ENCODE assay signal across 5 fruit fly cellular contexts in the genomic region with DNA sequence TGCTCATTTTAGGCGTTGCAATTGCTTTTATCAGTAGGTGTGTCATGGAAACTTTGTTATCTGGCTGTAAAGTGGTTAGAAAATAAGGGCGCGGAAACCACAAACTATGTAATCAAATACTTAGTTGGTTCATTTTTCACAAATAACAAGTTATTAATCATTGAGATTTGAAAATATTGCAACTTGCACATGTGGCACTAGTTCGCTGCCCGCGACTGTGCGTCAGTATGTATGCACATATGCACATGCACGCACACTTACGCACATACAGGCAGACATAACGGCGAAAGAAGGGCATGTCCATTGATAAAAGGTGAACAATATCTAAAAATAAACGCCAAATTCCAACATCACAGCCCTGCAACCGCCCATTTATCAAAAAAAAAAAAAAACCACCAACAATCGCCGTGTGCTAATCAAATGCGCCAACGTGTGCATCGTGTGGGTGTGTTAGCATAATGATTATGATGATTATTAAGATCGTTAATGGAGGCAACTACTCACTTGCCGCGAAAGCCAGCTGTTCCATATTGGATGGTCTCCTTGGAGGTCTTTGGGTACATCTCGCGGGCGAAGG.
TF ChIP-seq lines count a peak whose summit lies in the region.

No protein-coding gene starts in this region.

- peak; percentile 15 for TF ChIP-seq CTCF in whole organism, embryonic (GFP tag; optimal IDR thresholded peaks at IDR 0.05; lab: Kevin White, UChicago)

TF ChIP-seq in whole organism, adult, 20 proteins besides CTCF, POLR2A, EP300 and RAD21 (continues in another document):
- no peak for TF ChIP-seq CG5204 (GFP tag; optimal IDR thresholded peaks at IDR 0.05; lab: Kevin White, UChicago)
- TF ChIP-seq pad (GFP tag; optimal IDR thresholded peaks at IDR 0.05; lab: Kevin White, UChicago) = no peak
- TF ChIP-seq CG33017 (tag; optimal IDR thresholded peaks at IDR 0.05; lab: Kevin White, UChicago) = peak; percentile 66
- TF ChIP-seq CG7101 (tag; optimal IDR thresholded peaks at IDR 0.05; lab: Kevin White, UChicago) = peak; percentile 50
- TF ChIP-seq cnc (optimal IDR thresholded peaks at IDR 0.05; lab: Kevin White, UChicago) = no peak
- peak; percentile 21 for TF ChIP-seq CG11617 (GFP tag; optimal IDR thresholded peaks at IDR 0.05; lab: Kevin White, UChicago)
- TF ChIP-seq ovo (GFP tag; optimal IDR thresholded peaks at IDR 0.05; lab: Kevin White, UChicago) = peak; percentile 41
- peak; percentile 15 for TF ChIP-seq tj (GFP tag; optimal IDR thresholded peaks at IDR 0.05; lab: Kevin White, UChicago)
- peak; percentile 3 for TF ChIP-seq CG14711 (tag; optimal IDR thresholded peaks at IDR 0.05; lab: Kevin White, UChicago)
- TF ChIP-seq Clk (GFP tag; optimal IDR thresholded peaks at IDR 0.05; lab: Kevin White, UChicago) = peak; percentile 19
- TF ChIP-seq Mnt (GFP tag; optimal IDR thresholded peaks at IDR 0.05; lab: Kevin White, UChicago) = peak; percentile 50
- peak; percentile 36 for TF ChIP-seq CG7045 (GFP tag; optimal IDR thresholded peaks at IDR 0.05; lab: Kevin White, UChicago)
- no peak for TF ChIP-seq bab1 (GFP tag; optimal IDR thresholded peaks at IDR 0.05; lab: Kevin White, UChicago)
- no peak for TF ChIP-seq CG12768 (GFP tag; optimal IDR thresholded peaks at IDR 0.05; lab: Kevin White, UChicago)
- TF ChIP-seq Crg-1 (GFP tag; optimal IDR thresholded peaks at IDR 0.05; lab: Kevin White, UChicago) = no peak
- no peak for TF ChIP-seq Hr96 (GFP tag; optimal IDR thresholded peaks at IDR 0.05; lab: Kevin White, UChicago)
- no peak for TF ChIP-seq cic (GFP tag; optimal IDR thresholded peaks at IDR 0.05; lab: Kevin White, UChicago)

TF ChIP-seq in whole organism, embryonic, 481 proteins besides CTCF, POLR2A, EP300 and RAD21 (continues in another document):
- TF ChIP-seq CG42726 (GFP tag; IDR thresholded peaks at IDR 0.05; lab: Robert Waterston, UW; ENCODE audit: partially characterized antibody) (no peak), CG12391 (tag; optimal IDR thresholded peaks at IDR 0.05; lab: Kevin White, UChicago) (peak; percentile 21), tap (tag; optimal IDR thresholded peaks at IDR 0.05; lab: Kevin White, UChicago) (peak; percentile 49), pzg (GFP tag; optimal IDR thresholded peaks at IDR 0.05; lab: Kevin White, UChicago) (no peak), pb (GFP tag; optimal IDR thresholded peaks at IDR 0.05; lab: Kevin White, UChicago) (no peak), sim (GFP tag; IDR thresholded peaks at IDR 0.05; lab: Robert Waterston, UW) (no peak), pho (GFP tag; optimal IDR thresholded peaks at IDR 0.05; lab: Kevin White, UChicago) (no peak), sens (GFP tag; lab: Kevin White, UChicago) (peak; percentile 5), dpn (GFP tag; optimal IDR thresholded peaks at IDR 0.05; lab: Kevin White, UChicago) (peak; percentile 29 to 34), Max (GFP tag; optimal IDR thresholded peaks at IDR 0.05; lab: Kevin White, UChicago) (no peak), ewg (GFP tag; optimal IDR thresholded peaks at IDR 0.05; lab: Kevin White, UChicago) (no peak), ac (GFP tag; optimal IDR thresholded peaks at IDR 0.05; lab: Kevin White, UChicago) (no peak), CG2199 (GFP tag; IDR thresholded peaks at IDR 0.05; lab: Robert Waterston, UW) (no peak), CG1832 (GFP tag; optimal IDR thresholded peaks at IDR 0.05; lab: Kevin White, UChicago) (no peak), Meics (GFP tag; optimal IDR thresholded peaks at IDR 0.05; lab: Kevin White, UChicago) (peak; percentile 40), CG8359 (GFP tag; optimal IDR thresholded peaks at IDR 0.05; lab: Kevin White, UChicago; ENCODE audit: borderline replicate concordance) (peak; percentile 30), fd64A (GFP tag; optimal IDR thresholded peaks at IDR 0.05; lab: Kevin White, UChicago) (peak; percentile 0)

TF ChIP-seq in whole organism, prepupa, 60 proteins besides CTCF, POLR2A, EP300 and RAD21 (continues in another document):
- TF ChIP-seq pdm3 (GFP tag; optimal IDR thresholded peaks at IDR 0.05; lab: Kevin White, UChicago) (peak; percentile 70), CG9139 (GFP tag; optimal IDR thresholded peaks at IDR 0.05; lab: Kevin White, UChicago) (no peak), CG6276 (GFP tag; optimal IDR thresholded peaks at IDR 0.05; lab: Kevin White, UChicago) (no peak), CG6854 (GFP tag; optimal IDR thresholded peaks at IDR 0.05; lab: Kevin White, UChicago) (peak; percentile 9), CG34406 (GFP tag; optimal IDR thresholded peaks at IDR 0.05; lab: Kevin White, UChicago) (peak; percentile 62), eg (GFP tag; IDR thresholded peaks at IDR 0.05; lab: Robert Waterston, UW) (peak; percentile 86), CG16779 (tag; optimal IDR thresholded peaks at IDR 0.05; lab: Kevin White, UChicago) (peak; percentile 40), Hr4 (GFP tag; optimal IDR thresholded peaks at IDR 0.05; lab: Kevin White, UChicago) (peak; percentile 68), CG7368 (GFP tag; optimal IDR thresholded peaks at IDR 0.05; lab: Kevin White, UChicago) (peak; percentile 48), CG6163 (GFP tag; IDR thresholded peaks at IDR 0.05; lab: Robert Waterston, UW) (peak; percentile 76), Eip93F (GFP tag; optimal IDR thresholded peaks at IDR 0.05; lab: Kevin White, UChicago) (peak; percentile 65), fd59A (GFP tag; optimal IDR thresholded peaks at IDR 0.05; lab: Kevin White, UChicago) (no peak), esn (GFP tag; optimal IDR thresholded peaks at IDR 0.05; lab: Kevin White, UChicago) (peak; percentile 79), Hr39 (GFP tag; optimal IDR thresholded peaks at IDR 0.05; lab: Kevin White, UChicago) (peak; percentile 74), CG32006 (GFP tag; optimal IDR thresholded peaks at IDR 0.05; lab: Kevin White, UChicago) (peak; percentile 65), CG11294 (GFP tag; IDR thresholded peaks at IDR 0.05; lab: Robert Waterston, UW) (peak; percentile 64), Ets96B (tag; optimal IDR thresholded peaks at IDR 0.05; lab: Kevin White, UChicago) (peak; percentile 66), net (GFP tag; optimal IDR thresholded peaks at IDR 0.05; lab: Kevin White, UChicago) (peak; percentile 71)

TF ChIP-seq in whole organism, pupa, 21 proteins besides CTCF, POLR2A, EP300 and RAD21 (continues in another document):
- TF ChIP-seq Ets98B (GFP tag; IDR thresholded peaks at IDR 0.05; lab: Robert Waterston, UW) (peak; percentile 82), CG15710 (tag; optimal IDR thresholded peaks at IDR 0.05; lab: Kevin White, UChicago) (peak; percentile 47), rn (GFP tag; IDR thresholded peaks at IDR 0.05; lab: Robert Waterston, UW) (0 out of 2 replicates have a peak, but pooled peaks have one; percentile 22), CG9948 (tag; optimal IDR thresholded peaks at IDR 0.05; lab: Kevin White, UChicago) (peak; percentile 51), fd96Ca (GFP tag; IDR thresholded peaks at IDR 0.05; lab: Robert Waterston, UW) (peak; percentile 72; the same call in 2 of the 3 replicates), Snoo (tag; optimal IDR thresholded peaks at IDR 0.05; lab: Kevin White, UChicago) (peak; percentile 68), CG17806 (tag; optimal IDR thresholded peaks at IDR 0.05; lab: Kevin White, UChicago) (peak; percentile 62), gl (tag; optimal IDR thresholded peaks at IDR 0.05; lab: Kevin White, UChicago) (peak; percentile 39), CG14655 (GFP tag; optimal IDR thresholded peaks at IDR 0.05; lab: Kevin White, UChicago) (peak; percentile 71), Pif1A (GFP tag; optimal IDR thresholded peaks at IDR 0.05; lab: Kevin White, UChicago) (peak; percentile 79), CG10348 (GFP tag; IDR thresholded peaks at IDR 0.05; lab: Robert Waterston, UW) (no peak), CG34367 (tag; optimal IDR thresholded peaks at IDR 0.05; lab: Kevin White, UChicago) (peak; percentile 58), CG8159 (tag; optimal IDR thresholded peaks at IDR 0.05; lab: Kevin White, UChicago) (peak; percentile 60), CG13204 (GFP tag; optimal IDR thresholded peaks at IDR 0.05; lab: Kevin White, UChicago) (no peak), CG12605 (GFP tag; IDR thresholded peaks at IDR 0.05; lab: Robert Waterston, UW) (peak; percentile 72), Pif1B (GFP tag; optimal IDR thresholded peaks at IDR 0.05; lab: Kevin White, UChicago) (peak; percentile 51), CG4496 (GFP tag; IDR thresholded peaks at IDR 0.05; lab: Robert Waterston, UW) (peak; percentile 85), D1 (tag; optimal IDR thresholded peaks at IDR 0.05; lab: Kevin White, UChicago) (no peak), EcR (GFP tag; optimal IDR thresholded peaks at IDR 0.05; lab: Kevin White, UChicago) (no peak)

TF ChIP-seq in whole organism, wandering third instar larva, 38 proteins besides CTCF, POLR2A, EP300 and RAD21 (continues in another document):
- TF ChIP-seq CG9705 (GFP tag; optimal IDR thresholded peaks at IDR 0.05; lab: Kevin White, UChicago) (no peak), Abd-B (GFP tag; optimal IDR thresholded peaks at IDR 0.05; lab: Kevin White, UChicago) (no peak), Vsx2 (GFP tag; optimal IDR thresholded peaks at IDR 0.05; lab: Kevin White, UChicago; ENCODE audit: partially characterized antibody) (no peak), Myc (optimal IDR thresholded peaks at IDR 0.05; lab: Kevin White, UChicago) (no peak), Dif (GFP tag; optimal IDR thresholded peaks at IDR 0.05; lab: Kevin White, UChicago; ENCODE audit: partially characterized antibody) (no peak), brk (GFP tag; optimal IDR thresholded peaks at IDR 0.05; lab: Kevin White, UChicago) (no peak), Mio (GFP tag; optimal IDR thresholded peaks at IDR 0.05; lab: Kevin White, UChicago) (no peak), Hr78 (GFP tag; optimal IDR thresholded peaks at IDR 0.05; lab: Kevin White, UChicago) (no peak), h (GFP tag; optimal IDR thresholded peaks at IDR 0.05; lab: Kevin White, UChicago) (peak; percentile 44), usp (GFP tag; optimal IDR thresholded peaks at IDR 0.05; lab: Kevin White, UChicago) (no peak), N (GFP tag; optimal IDR thresholded peaks at IDR 0.05; lab: Kevin White, UChicago) (no peak), dl (GFP tag; optimal IDR thresholded peaks at IDR 0.05; lab: Kevin White, UChicago; ENCODE audit: insufficient read depth in 1 of 2, partially characterized antibody in 2 of 2) (no peak), ey (GFP tag; optimal IDR thresholded peaks at IDR 0.05; lab: Kevin White, UChicago) (peak; percentile 54), Hnf4 (GFP tag; optimal IDR thresholded peaks at IDR 0.05; lab: Kevin White, UChicago) (peak; percentile 64), dsf (GFP tag; optimal IDR thresholded peaks at IDR 0.05; lab: Kevin White, UChicago; ENCODE audit: borderline replicate concordance) (no peak), Sp1 (GFP tag; optimal IDR thresholded peaks at IDR 0.05; lab: Kevin White, UChicago) (peak; percentile 47), tai (GFP tag; optimal IDR thresholded peaks at IDR 0.05; lab: Kevin White, UChicago) (no peak), fru (GFP tag; optimal IDR thresholded peaks at IDR 0.05; lab: Kevin White, UChicago) (peak; percentile 61), Jra (GFP tag; optimal IDR thresholded peaks at IDR 0.05; lab: Kevin White, UChicago) (peak; percentile 68), Rel (GFP tag; optimal IDR thresholded peaks at IDR 0.05; lab: Kevin White, UChicago) (no peak), Rel (tag; optimal IDR thresholded peaks at IDR 0.05; lab: Kevin White, UChicago) (no peak), GATAd (GFP tag; optimal IDR thresholded peaks at IDR 0.05; lab: Kevin White, UChicago) (no peak)
